ENCODE assay signal across 1 worm cellular context in the genomic region with DNA sequence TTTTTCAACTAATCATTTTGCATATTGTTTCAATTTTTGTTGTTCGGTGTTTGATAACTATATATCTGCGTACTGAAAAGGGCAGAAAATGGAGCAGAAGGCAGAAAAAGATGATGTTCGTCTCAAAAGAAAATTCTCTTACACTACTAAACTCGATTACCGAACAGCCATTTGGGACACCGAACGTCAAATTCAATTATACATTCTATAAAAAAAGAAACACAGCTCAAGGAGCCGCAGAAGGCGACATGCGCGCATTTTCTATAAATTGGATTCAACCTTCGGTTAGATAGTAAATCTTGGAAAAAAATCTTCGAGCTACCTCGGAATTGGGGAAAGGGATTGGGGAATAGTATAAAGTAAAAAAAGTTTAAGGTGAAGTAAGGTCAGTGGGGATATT.
TF ChIP-seq lines count a peak whose summit lies in the region.

No protein-coding gene starts in this region.

TF ChIP-seq in whole organism, L4 larva, 104 proteins besides CTCF, POLR2A, EP300 and RAD21 (continued from another document):
- no peak for TF ChIP-seq F10B5.3 (tag; optimal IDR thresholded peaks at IDR 0.05; lab: Kevin White, UChicago)
- no peak for TF ChIP-seq lir-3 (tag; optimal IDR thresholded peaks at IDR 0.05; lab: Kevin White, UChicago)
TF ChIP-seq in whole organism, L4 larva: peak in this region for 4.
